Worm (Caenorhabditis elegans): Measurements from ENCODE around the gene clec-126.

clec-126 gene

ce11 chrII:3547282-3547681 lies 28.0 kb downstream of the clec-126 start:
- TF ChIP-seq tbx-2 (tag; optimal IDR thresholded peaks at IDR 0.05): peak; percentile 48
- TF ChIP-seq nhr-232 (tag; optimal IDR thresholded peaks at IDR 0.05): no peak
- TF ChIP-seq Y22D7AL.16 (tag; optimal IDR thresholded peaks at IDR 0.05): no peak
- TF ChIP-seq eyg-1 (tag; optimal IDR thresholded peaks at IDR 0.05): no peak
- no peak for TF ChIP-seq npax-4 (tag; optimal IDR thresholded peaks at IDR 0.05)
- no peak for TF ChIP-seq sox-4 (tag; optimal IDR thresholded peaks at IDR 0.05)
- no peak for TF ChIP-seq pag-3 (tag; optimal IDR thresholded peaks at IDR 0.05; ENCODE audit: borderline replicate concordance)
- peak; percentile 82 for TF ChIP-seq ceh-31 (tag; optimal IDR thresholded peaks at IDR 0.05)
- no peak for TF ChIP-seq ets-4 (tag; optimal IDR thresholded peaks at IDR 0.05)
- no peak for TF ChIP-seq odd-2 (tag; optimal IDR thresholded peaks at IDR 0.05)
- peak; percentile 81 for TF ChIP-seq unc-42 (tag; optimal IDR thresholded peaks at IDR 0.05)
- TF ChIP-seq C08G9.2 (tag; optimal IDR thresholded peaks at IDR 0.05): peak; percentile 51
- peak; percentile 47 for TF ChIP-seq syd-9 (tag; optimal IDR thresholded peaks at IDR 0.05)
- TF ChIP-seq ttx-3 (tag; optimal IDR thresholded peaks at IDR 0.05): no peak
- no peak for TF ChIP-seq gmeb-2 (tag; optimal IDR thresholded peaks at IDR 0.05)
- peak; percentile 52 for TF ChIP-seq mec-3 (tag; optimal IDR thresholded peaks at IDR 0.05; ENCODE audit: borderline replicate concordance)
- no peak for TF ChIP-seq elt-4 (tag; optimal IDR thresholded peaks at IDR 0.05)
- no peak for TF ChIP-seq ceh-19 (GFP tag; optimal IDR thresholded peaks at IDR 0.05)
- TF ChIP-seq ceh-2 (tag; optimal IDR thresholded peaks at IDR 0.05): no peak
- TF ChIP-seq sdc-2 (tag; optimal IDR thresholded peaks at IDR 0.05): no peak
- no peak for TF ChIP-seq unc-86 (tag; optimal IDR thresholded peaks at IDR 0.05)
- no peak for TF ChIP-seq fkh-10 (GFP tag; optimal IDR thresholded peaks at IDR 0.05)
- no peak for TF ChIP-seq ceh-30 (tag; optimal IDR thresholded peaks at IDR 0.05)
- no peak for TF ChIP-seq lin-11 (tag; optimal IDR thresholded peaks at IDR 0.05)
- TF ChIP-seq ztf-16 (tag; optimal IDR thresholded peaks at IDR 0.05): no peak
- TF ChIP-seq C38D4.7 (GFP tag; optimal IDR thresholded peaks at IDR 0.05): no peak
- peak; percentile 53 for TF ChIP-seq ceh-34 (tag; optimal IDR thresholded peaks at IDR 0.05)
- no peak for TF ChIP-seq fkh-6 (tag; optimal IDR thresholded peaks at IDR 0.05)
- no peak for TF ChIP-seq hlh-15 (tag; optimal IDR thresholded peaks at IDR 0.05)
- no peak for TF ChIP-seq tbx-7 (tag; optimal IDR thresholded peaks at IDR 0.05)
- peak; percentile 37 for TF ChIP-seq nfya-1 (tag; optimal IDR thresholded peaks at IDR 0.05)
- no peak for TF ChIP-seq dmd-4 (tag; optimal IDR thresholded peaks at IDR 0.05; ENCODE audit: borderline replicate concordance)
- TF ChIP-seq pha-4 (tag; optimal IDR thresholded peaks at IDR 0.05): no peak
- TF ChIP-seq hlh-30 (tag; optimal IDR thresholded peaks at IDR 0.05; ENCODE audit: insufficient read depth): no peak
- no peak for TF ChIP-seq K09A11.1 (tag; optimal IDR thresholded peaks at IDR 0.05; ENCODE audit: insufficient read depth)
- TF ChIP-seq ceh-18 (tag; optimal IDR thresholded peaks at IDR 0.05): peak; percentile 37
- TF ChIP-seq fax-1 (tag; optimal IDR thresholded peaks at IDR 0.05): no peak
- TF ChIP-seq lim-6 (tag; optimal IDR thresholded peaks at IDR 0.05): no peak
- peak; percentile 39 for TF ChIP-seq ceh-48 (tag; optimal IDR thresholded peaks at IDR 0.05)
- no peak for TF ChIP-seq unc-55 (GFP tag; optimal IDR thresholded peaks at IDR 0.05)
- TF ChIP-seq pqm-1 (tag; optimal IDR thresholded peaks at IDR 0.05): no peak
- no peak for TF ChIP-seq ceh-24 (tag; optimal IDR thresholded peaks at IDR 0.05)
- TF ChIP-seq zip-5 (tag; optimal IDR thresholded peaks at IDR 0.05): no peak
- TF ChIP-seq ahr-1 (tag; optimal IDR thresholded peaks at IDR 0.05): no peak
- no peak for TF ChIP-seq pha-2 (tag; optimal IDR thresholded peaks at IDR 0.05)
- peak; percentile 20 for TF ChIP-seq rnt-1 (tag; optimal IDR thresholded peaks at IDR 0.05)
- no peak for TF ChIP-seq pat-9 (tag; optimal IDR thresholded peaks at IDR 0.05)
- no peak for TF ChIP-seq che-1 (tag; optimal IDR thresholded peaks at IDR 0.05)
- no peak for TF ChIP-seq T23F11.4 (GFP tag; optimal IDR thresholded peaks at IDR 0.05)
- TF ChIP-seq hlh-8 (tag; optimal IDR thresholded peaks at IDR 0.05): no peak
- TF ChIP-seq ceh-9 (tag; optimal IDR thresholded peaks at IDR 0.05): no peak
